Fruit fly (Drosophila melanogaster) whole organism, larva: ENCODE data around the gene fz2.

Experiments used
- noc ChIP-seq: fragments of 200-800 bp; sonication (Bioruptor generic); optimal IDR thresholded peaks from 3 replicates; lab custom pipeline; 2019; ENCODE audit warnings: missing biosample characterization, mild to moderate bottlenecking, missing genetic modification characterization, moderate library complexity

fz2 gene

DNA sequence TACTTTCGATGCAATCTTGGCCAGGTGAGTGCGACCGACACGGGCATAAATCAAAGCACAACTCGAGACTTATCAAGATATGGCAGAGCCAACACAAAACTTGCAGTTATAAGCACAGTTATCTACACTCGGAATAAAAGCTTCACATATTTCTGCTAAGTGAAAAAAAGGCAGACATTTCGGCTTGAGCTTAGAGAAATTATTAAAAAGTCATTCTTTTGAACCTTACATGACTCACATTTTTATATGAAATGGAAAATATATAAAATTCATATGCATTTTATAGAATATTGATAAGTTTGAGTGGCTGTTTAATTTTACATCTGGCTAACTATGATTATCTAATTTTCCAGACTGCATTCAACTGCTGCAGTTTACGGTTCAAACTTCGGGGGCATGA is 53.1 kb downstream of the fz2 start:
- TF ChIP-seq noc (tag; lab: Kevin White, UChicago) = no peak

DNA sequence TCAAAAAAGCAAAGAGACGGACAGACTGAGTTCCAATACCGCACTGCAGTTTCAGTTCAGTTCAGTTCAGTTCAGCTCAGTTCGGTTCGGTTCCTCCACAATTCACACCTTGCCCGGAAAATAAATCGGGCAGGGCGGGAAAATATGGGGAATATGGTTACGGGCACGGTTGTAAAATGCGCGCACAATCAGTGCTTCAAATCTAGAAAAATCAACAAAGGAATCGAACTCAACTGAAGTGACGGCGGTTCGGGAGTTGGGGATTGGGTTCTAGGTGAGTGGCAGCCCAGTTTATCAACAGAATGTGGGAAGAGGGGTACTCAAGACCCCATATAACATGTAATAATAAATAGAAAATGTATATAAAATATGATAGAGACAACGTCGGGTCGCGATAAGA is 54.1 kb downstream of the fz2 start:
- TF ChIP-seq noc (tag; lab: Kevin White, UChicago) = no peak

dm6 chr3L:19179138-19179782 is 55.9 kb downstream of the fz2 start:
- no peak for TF ChIP-seq noc (tag; lab: Kevin White, UChicago)

- no peak for TF ChIP-seq noc (tag; lab: Kevin White, UChicago)
Measured at dm6 chr3L:19177929-19178328, 57.2 kb downstream of the fz2 start.

- TF ChIP-seq noc (tag; lab: Kevin White, UChicago) = no peak
Measured at dm6 chr3L:19176626-19177025, 58.5 kb downstream of the fz2 start.

dm6 chr3L:19175368-19175767 is 59.8 kb downstream of the fz2 start:
- TF ChIP-seq noc (tag; lab: Kevin White, UChicago) = no peak

DNA sequence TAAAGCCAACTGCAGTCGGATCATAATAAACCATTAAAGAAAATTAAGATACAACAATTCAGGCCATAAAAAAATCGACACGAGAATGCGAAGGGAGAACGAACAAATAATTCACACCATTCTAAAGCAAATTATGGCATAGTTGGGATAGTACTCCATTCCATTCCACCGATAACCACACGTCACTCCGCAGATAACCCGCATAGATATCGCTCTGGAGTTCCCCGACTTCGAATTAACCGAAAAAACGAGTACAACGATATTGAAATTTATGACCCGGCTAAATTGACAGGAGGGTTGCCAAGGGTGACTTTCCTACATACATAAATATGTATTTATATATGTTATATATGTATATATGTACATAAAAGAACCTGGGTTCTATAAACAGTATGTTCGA is 60.5 kb downstream of the fz2 start:
- TF ChIP-seq noc (tag; lab: Kevin White, UChicago) = no peak

DNA sequence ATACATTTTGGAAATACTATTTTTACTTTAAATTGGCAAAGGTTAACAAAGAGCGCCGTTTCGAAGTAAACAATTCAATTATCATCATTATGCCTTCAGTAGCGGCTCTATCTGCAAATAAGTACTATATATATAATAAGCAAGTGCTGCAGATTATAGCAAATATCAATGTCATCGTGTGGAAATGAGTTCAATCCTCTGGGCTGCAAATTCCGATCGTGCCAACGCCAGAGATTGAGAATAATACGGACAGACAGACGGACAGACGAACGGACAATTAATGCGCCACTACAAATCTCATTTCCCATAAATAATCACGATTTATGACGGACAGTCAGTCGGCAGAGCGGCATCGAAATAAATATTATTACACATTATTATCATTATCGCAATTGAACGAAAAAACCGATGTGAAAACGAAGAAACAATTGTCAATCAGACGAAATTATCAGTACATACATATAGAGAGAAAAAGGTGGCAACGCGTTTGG is 60.9 kb downstream of the fz2 start:
- peak; percentile 93 for TF ChIP-seq noc (tag; lab: Kevin White, UChicago)

DNA sequence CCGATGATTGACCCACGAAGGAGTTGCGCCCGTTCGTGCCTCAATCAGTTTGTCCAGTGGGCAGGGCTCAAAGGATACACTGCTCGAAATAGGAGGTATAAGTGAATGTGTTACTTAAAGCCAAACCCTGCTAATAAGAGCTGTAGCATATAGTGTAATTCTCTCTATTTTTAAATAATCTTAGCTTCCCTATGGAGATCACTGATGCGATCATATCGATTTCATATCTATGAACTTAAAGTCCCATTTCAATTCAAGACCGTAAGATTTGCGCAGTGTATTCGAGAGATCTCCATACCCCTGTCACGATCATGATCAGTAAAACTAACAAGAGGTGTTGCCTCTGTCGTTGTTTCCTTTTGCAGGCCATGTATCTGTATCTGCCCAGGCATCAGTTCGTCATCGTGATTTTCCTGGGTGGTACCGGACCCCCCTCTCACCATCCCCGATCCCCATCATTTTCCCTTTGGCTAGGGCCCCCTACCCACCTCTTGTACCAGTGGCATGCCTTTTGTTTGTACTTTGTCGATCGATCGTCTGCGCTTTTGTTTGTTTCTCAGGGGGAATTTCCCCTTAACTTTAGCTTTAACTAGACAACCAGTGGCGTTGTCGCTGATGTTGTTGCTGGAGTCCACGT is 62.0 kb downstream of the fz2 start:
- no peak for TF ChIP-seq noc (tag; lab: Kevin White, UChicago)

DNA sequence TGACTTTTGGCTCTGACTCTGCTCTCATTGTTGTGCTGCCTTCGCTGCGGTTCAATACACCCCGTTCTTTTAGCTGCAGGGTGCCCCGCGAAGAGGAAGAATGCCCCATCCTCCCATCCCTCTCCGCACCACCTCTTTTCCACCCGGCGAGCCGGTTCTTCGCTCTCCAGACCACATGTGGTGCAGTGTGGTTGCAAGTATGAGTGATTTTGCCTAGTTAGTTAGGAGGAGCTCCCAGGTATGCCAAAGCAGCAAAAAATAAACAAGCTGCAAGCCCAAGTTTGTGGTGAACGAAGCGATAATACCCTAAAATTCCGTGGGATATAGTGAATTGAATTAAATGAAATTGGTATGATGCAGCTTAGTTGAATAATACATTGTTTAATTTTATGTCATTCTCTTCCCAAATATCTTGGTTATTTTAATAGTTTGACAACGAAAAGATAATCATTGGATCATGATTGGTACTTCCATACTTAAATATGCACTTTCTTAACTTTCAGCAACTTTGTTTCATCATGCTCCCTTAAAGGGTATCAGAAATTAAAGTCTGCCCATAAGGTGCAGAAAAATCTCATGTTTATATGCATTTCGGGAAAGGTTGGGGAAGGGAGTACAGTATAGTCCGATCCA is 62.9 kb downstream of the fz2 start:
- no peak for TF ChIP-seq noc (tag; lab: Kevin White, UChicago)

DNA sequence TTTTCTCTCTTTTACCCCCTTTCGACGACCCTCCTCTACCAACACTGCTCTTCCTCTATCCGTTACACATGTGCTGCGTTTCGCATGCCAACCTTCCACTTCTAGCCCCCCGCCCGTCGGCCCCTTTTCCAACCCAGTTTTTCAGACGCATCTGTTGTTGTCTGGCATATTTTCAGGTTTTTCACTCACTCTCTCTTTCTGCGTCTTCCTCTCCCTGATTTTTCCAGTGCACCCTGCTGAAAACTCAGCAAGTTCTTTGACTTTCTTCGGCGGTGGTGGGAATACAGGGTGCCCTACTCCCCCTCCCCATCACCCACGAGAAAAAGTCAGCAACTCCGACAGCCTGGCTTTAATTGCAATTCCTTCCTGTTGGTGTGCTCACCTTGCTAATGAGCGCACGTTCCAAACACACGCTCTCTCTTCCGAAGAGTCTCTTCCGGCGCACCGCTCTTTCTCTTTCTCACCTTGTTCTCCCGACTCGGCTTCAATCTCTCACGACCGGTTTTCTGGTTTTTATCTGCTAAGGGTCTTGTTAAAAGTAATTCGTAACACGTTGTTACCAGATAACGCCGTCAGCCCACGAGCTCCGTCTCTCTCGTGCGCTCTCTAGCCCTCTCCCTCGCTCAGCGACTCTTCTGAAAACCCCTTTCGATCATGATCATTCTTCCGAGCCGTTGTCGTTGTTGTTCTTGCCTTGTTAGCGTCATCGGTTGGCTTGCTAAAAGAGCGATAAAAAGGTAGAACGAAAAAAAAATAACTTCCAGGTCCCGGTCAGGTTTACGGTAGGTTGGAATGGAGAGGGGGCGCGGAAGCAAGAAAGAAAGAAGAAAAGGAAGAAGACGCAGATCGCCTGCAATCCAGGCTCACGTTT is 63.6 kb downstream of the fz2 start:
- no peak for TF ChIP-seq noc (tag; lab: Kevin White, UChicago)

- peak; percentile 55 for TF ChIP-seq noc (tag; lab: Kevin White, UChicago)
Measured at dm6 chr3L:19170426-19170825, 64.7 kb downstream of the fz2 start.

DNA sequence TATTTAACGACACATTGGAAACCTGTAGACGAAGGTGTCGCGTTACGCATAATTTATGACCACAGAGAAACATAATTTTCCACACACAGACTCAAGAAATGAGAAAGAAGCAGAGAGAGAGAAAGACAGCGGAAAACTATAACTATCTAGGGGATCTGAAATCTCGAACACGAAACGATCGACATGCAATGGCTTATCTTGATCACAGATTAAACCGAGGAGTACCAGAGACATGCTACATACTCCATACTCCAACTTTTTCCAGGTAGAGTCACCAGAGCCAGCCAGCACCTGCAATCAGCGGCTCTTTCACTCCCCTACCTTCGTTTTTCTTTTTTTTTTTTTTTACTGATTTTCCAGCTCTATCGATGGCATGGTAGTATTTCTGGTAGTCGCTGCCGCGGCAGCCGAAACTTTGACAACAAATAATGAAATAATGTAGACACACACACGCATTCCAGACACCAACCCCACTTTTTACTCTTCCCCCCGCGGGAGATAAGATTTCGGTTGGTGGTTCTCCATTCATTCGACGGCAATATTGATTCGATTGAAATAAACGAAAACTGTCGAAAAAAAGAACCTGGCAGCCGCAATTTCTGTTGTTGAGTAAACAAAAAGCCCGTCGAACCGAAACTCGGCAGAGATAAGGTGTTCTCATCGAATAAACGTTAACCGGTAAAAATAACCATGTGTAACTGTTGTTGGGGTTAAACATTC is 66.3 kb downstream of the fz2 start:
- peak; percentile 75 for TF ChIP-seq noc (tag; lab: Kevin White, UChicago)

dm6 chr3L:19167668-19168354 is 67.4 kb downstream of the fz2 start:
- peak; percentile 14 for TF ChIP-seq noc (tag; lab: Kevin White, UChicago)
